Fruit fly (Drosophila melanogaster): ENCODE measurements around the gene CG42747.
A peak's percentile ranks its signal among the peaks of the same experiment; 100 is the strongest.

The CG42747 gene

DNA sequence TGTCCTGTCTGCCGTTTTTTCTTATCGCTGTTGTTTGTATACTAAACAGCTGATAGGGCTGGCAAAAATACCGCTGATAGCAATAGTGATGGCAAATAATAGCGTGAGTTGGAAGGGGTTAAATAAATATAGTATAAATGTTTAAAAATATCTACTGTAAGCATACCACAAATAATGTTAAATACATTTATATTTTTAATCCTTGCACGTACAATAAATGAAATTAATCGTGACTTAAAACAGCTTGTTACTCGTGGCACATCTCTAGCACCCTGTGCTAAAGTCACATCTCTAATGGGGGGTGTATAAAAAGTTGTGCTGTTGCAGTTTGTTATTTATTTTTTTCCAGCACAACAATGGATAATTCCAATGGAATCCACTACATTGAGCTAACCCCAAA lies 88.0 kb downstream of the CG42747 start, which contains the start of the genes CG10147 and Bulli (continued):
- peak; percentile 93 for TF ChIP-seq CrebB (tag; optimal IDR thresholded peaks at IDR 0.05)
- peak; percentile 94 for TF ChIP-seq psq (GFP tag; optimal IDR thresholded peaks at IDR 0.05)
- TF ChIP-seq CG2120 (GFP tag; optimal IDR thresholded peaks at IDR 0.05) = peak; percentile 98
- TF ChIP-seq dimm (GFP tag; IDR thresholded peaks at IDR 0.05) = peak; percentile 84
- TF ChIP-seq jing (GFP tag; optimal IDR thresholded peaks at IDR 0.05) = peak; percentile 95
- peak; percentile 97 for TF ChIP-seq ems (GFP tag; optimal IDR thresholded peaks at IDR 0.05)
- no peak for TF ChIP-seq CG8478 (optimal IDR thresholded peaks at IDR 0.05)
- peak; percentile 71 for TF ChIP-seq CG4360 (GFP tag; IDR thresholded peaks at IDR 0.05)
- no peak for TF ChIP-seq Vsx1 (GFP tag; optimal IDR thresholded peaks at IDR 0.05)
- peak; percentile 34 for TF ChIP-seq Dp (GFP tag; optimal IDR thresholded peaks at IDR 0.05)
- no peak for TF ChIP-seq HLHmδ (GFP tag; optimal IDR thresholded peaks at IDR 0.05)
- TF ChIP-seq CG7987 (GFP tag; optimal IDR thresholded peaks at IDR 0.05) = peak; percentile 93
- TF ChIP-seq Tbp (GFP tag; optimal IDR thresholded peaks at IDR 0.05) = no peak
- TF ChIP-seq Chrac-16 (GFP tag; optimal IDR thresholded peaks at IDR 0.05) = peak; percentile 99
- peak; percentile 96 for TF ChIP-seq CG2678 (tag; optimal IDR thresholded peaks at IDR 0.05)
- TF ChIP-seq twi (tag; optimal IDR thresholded peaks at IDR 0.05) = peak; percentile 95
- peak; percentile 87 for TF ChIP-seq CG12071 (GFP tag; optimal IDR thresholded peaks at IDR 0.05)
- TF ChIP-seq C15 (GFP tag; IDR thresholded peaks at IDR 0.05) = peak; percentile 94
- peak; percentile 98 for TF ChIP-seq HLH3B (GFP tag; IDR thresholded peaks at IDR 0.05)
- TF ChIP-seq CG11247 (GFP tag; IDR thresholded peaks at IDR 0.05) = peak; percentile 98
- TF ChIP-seq CG34422 (GFP tag; IDR thresholded peaks at IDR 0.05) = peak; percentile 99
- no peak for TF ChIP-seq sc (optimal IDR thresholded peaks at IDR 0.05)
- peak; percentile 94 for TF ChIP-seq sc (GFP tag; optimal IDR thresholded peaks at IDR 0.05)
- no peak for TF ChIP-seq Hr39 (optimal IDR thresholded peaks at IDR 0.05)
- TF ChIP-seq CG16779 (GFP tag; IDR thresholded peaks at IDR 0.05) = peak; percentile 91
- peak; percentile 77 for TF ChIP-seq ato (GFP tag; IDR thresholded peaks at IDR 0.05; ENCODE audit: partially characterized antibody)
- peak; percentile 59 for TF ChIP-seq her (GFP tag; optimal IDR thresholded peaks at IDR 0.05)
- TF ChIP-seq Taf1 (GFP tag; IDR thresholded peaks at IDR 0.05) = peak; percentile 96
- peak; percentile 99 for TF ChIP-seq Aef1 (GFP tag; IDR thresholded peaks at IDR 0.05)
- peak; percentile 69 for TF ChIP-seq CG42726 (GFP tag; IDR thresholded peaks at IDR 0.05; ENCODE audit: partially characterized antibody)
- TF ChIP-seq Sox100B (GFP tag; optimal IDR thresholded peaks at IDR 0.05) = peak; percentile 91
- peak; percentile 90 for TF ChIP-seq Poxn (GFP tag; IDR thresholded peaks at IDR 0.05)
- TF ChIP-seq Dip2 (GFP tag; IDR thresholded peaks at IDR 0.05) = peak; percentile 73
- peak; percentile 98 for TF ChIP-seq CG2129 (GFP tag; IDR thresholded peaks at IDR 0.05; ENCODE audit: partially characterized antibody)
- TF ChIP-seq CG18619 (GFP tag; optimal IDR thresholded peaks at IDR 0.05) = peak; percentile 96
- peak; percentile 87 for TF ChIP-seq CG11696 (GFP tag; IDR thresholded peaks at IDR 0.05)
- TF ChIP-seq Mad (GFP tag; optimal IDR thresholded peaks at IDR 0.05) = peak; percentile 97
- TF ChIP-seq CG3163 (GFP tag; optimal IDR thresholded peaks at IDR 0.05) = peak; percentile 72
- TF ChIP-seq run (tag; optimal IDR thresholded peaks at IDR 0.05) = peak; percentile 78
- peak; percentile 52 for TF ChIP-seq CG9797 (GFP tag; optimal IDR thresholded peaks at IDR 0.05)
- TF ChIP-seq pho (GFP tag; optimal IDR thresholded peaks at IDR 0.05) = peak; percentile 95
- TF ChIP-seq Ada2b (GFP tag; IDR thresholded peaks at IDR 0.05) = peak; percentile 98
- TF ChIP-seq amos (GFP tag; IDR thresholded peaks at IDR 0.05; ENCODE audit: partially characterized antibody) = peak; percentile 91
- peak; percentile 92 for TF ChIP-seq gce (GFP tag; IDR thresholded peaks at IDR 0.05)
- peak; percentile 85 for TF ChIP-seq CG8281 (tag; optimal IDR thresholded peaks at IDR 0.05)
- TF ChIP-seq CG30403 (GFP tag; optimal IDR thresholded peaks at IDR 0.05) = peak; percentile 98
- TF ChIP-seq CG1792 (GFP tag; optimal IDR thresholded peaks at IDR 0.05) = peak; percentile 80
- TF ChIP-seq CG9817 (tag; optimal IDR thresholded peaks at IDR 0.05) = peak; percentile 97
- peak; percentile 86 for TF ChIP-seq CG2875 (GFP tag; optimal IDR thresholded peaks at IDR 0.05)
- TF ChIP-seq Dad (GFP tag; optimal IDR thresholded peaks at IDR 0.05) = peak; percentile 95
- TF ChIP-seq Rx (GFP tag; IDR thresholded peaks at IDR 0.05) = peak; percentile 98
- peak; percentile 98 for TF ChIP-seq klu (GFP tag; IDR thresholded peaks at IDR 0.05)
- TF ChIP-seq CG10654 (GFP tag; optimal IDR thresholded peaks at IDR 0.05) = peak; percentile 98
